Worm (Caenorhabditis elegans) whole organism, mixed stage, embryonic: ENCODE results near the gene hpo-9.

ENCODE experiments used
- M03D4.4 ChIP-seq: sonication (generic microtip); optimal IDR thresholded peaks from 2 replicates; lab custom pipeline; 2017; ENCODE audit warnings: mild to moderate bottlenecking, missing genetic modification characterization, missing compliant biosample characterization
- bed-3 ChIP-seq: fragments of 200-800 bp; sonication (Bioruptor generic); optimal IDR thresholded peaks from 3 replicates; lab custom pipeline; 2018; ENCODE audit warnings: mild to moderate bottlenecking, missing genetic modification characterization, moderate library complexity, missing compliant biosample characterization
- blmp-1 ChIP-seq: fragments of 150-350 bp; optimal IDR thresholded peaks from 2 replicates; lab custom pipeline; 2014; ENCODE audit warnings: missing biosample characterization, missing genetic modification characterization
- ceh-39 ChIP-seq: fragments of 150-350 bp; optimal IDR thresholded peaks from 2 replicates; lab custom pipeline; 2014; ENCODE audit warnings: missing biosample characterization, missing genetic modification characterization
- ceh-43 ChIP-seq: fragments of 200-800 bp; sonication (Bioruptor generic); optimal IDR thresholded peaks from 2 replicates; lab custom pipeline; 2018; ENCODE audit warnings: mild to moderate bottlenecking, missing genetic modification characterization, moderate library complexity, missing compliant biosample characterization
- ces-1 ChIP-seq: fragments of 150-350 bp; optimal IDR thresholded peaks from 2 replicates; lab custom pipeline; 2014; ENCODE audit warnings: missing biosample characterization, missing genetic modification reagents, missing genetic modification characterization
- cnd-1 ChIP-seq: fragments of 200-800 bp; sonication (Bioruptor generic); optimal IDR thresholded peaks from 2 replicates; lab custom pipeline; 2018; ENCODE audit warnings: mild to moderate bottlenecking, missing genetic modification characterization, missing compliant biosample characterization
- drap-1 ChIP-seq: fragments of 200-800 bp; sonication (Bioruptor generic); optimal IDR thresholded peaks from 3 replicates; lab custom pipeline; 2018; ENCODE audit warnings: mild to moderate bottlenecking, missing genetic modification characterization, missing compliant biosample characterization
- elt-1 ChIP-seq: sonication (generic microtip); optimal IDR thresholded peaks from 2 replicates; lab custom pipeline; 2017; ENCODE audit warnings: missing genetic modification characterization, mild to moderate bottlenecking, missing compliant biosample characterization, antibody characterized with exemption, moderate library complexity, borderline replicate concordance; ENCODE audit not compliant: insufficient read depth
- elt-3 ChIP-seq: fragments of 150-350 bp; optimal IDR thresholded peaks from 2 replicates; lab custom pipeline; 2014; ENCODE audit warnings: missing biosample characterization, missing genetic modification characterization
- flh-1 ChIP-seq: fragments of 200-800 bp; sonication (Bioruptor generic); optimal IDR thresholded peaks from 2 replicates; lab custom pipeline; 2018; ENCODE audit warnings: mild to moderate bottlenecking, missing genetic modification characterization, moderate library complexity, missing compliant biosample characterization
- ham-2 ChIP-seq: fragments of 200-800 bp; sonication (Bioruptor generic); optimal IDR thresholded peaks from 2 replicates; lab custom pipeline; 2018; ENCODE audit warnings: mild to moderate bottlenecking, missing genetic modification characterization, missing compliant biosample characterization
- hlh-1 ChIP-seq: fragments of 150-350 bp; optimal IDR thresholded peaks from 2 replicates; lab custom pipeline; 2014; ENCODE audit warnings: missing biosample characterization, missing genetic modification reagents, missing genetic modification characterization
- lin-13 ChIP-seq: fragments of 150-350 bp; optimal IDR thresholded peaks from 2 replicates; lab custom pipeline; 2014; ENCODE audit warnings: missing biosample characterization, missing genetic modification characterization
- lin-32 ChIP-seq: fragments of 200-800 bp; sonication (Bioruptor generic); optimal IDR thresholded peaks from 2 replicates; lab custom pipeline; 2018; ENCODE audit warnings: mild to moderate bottlenecking, missing genetic modification characterization, missing compliant biosample characterization
- lsy-2 ChIP-seq: fragments of 150-350 bp; optimal IDR thresholded peaks from 2 replicates; lab custom pipeline; 2014; ENCODE audit warnings: missing biosample characterization, missing genetic modification characterization
- mab-5 ChIP-seq: fragments of 150-350 bp; optimal IDR thresholded peaks from 2 replicates; lab custom pipeline; 2014; ENCODE audit warnings: missing biosample characterization, missing genetic modification characterization
- mep-1 ChIP-seq: fragments of 150-350 bp; optimal IDR thresholded peaks from 2 replicates; lab custom pipeline; 2017; ENCODE audit warnings: missing biosample characterization, missing genetic modification reagents, missing genetic modification characterization, inconsistent platforms
- mls-2 ChIP-seq: sonication (generic microtip); optimal IDR thresholded peaks from 2 replicates; lab custom pipeline; 2016; ENCODE audit warnings: mild to moderate bottlenecking, missing genetic modification characterization, moderate library complexity, missing compliant biosample characterization
- nhr-12 ChIP-seq: fragments of 150-350 bp; optimal IDR thresholded peaks from 2 replicates; lab custom pipeline; 2014; ENCODE audit warnings: missing biosample characterization, missing genetic modification characterization
- nhr-2 ChIP-seq: fragments of 150-350 bp; optimal IDR thresholded peaks from 2 replicates; lab custom pipeline; 2014; ENCODE audit warnings: missing biosample characterization, missing genetic modification characterization
- nhr-237 ChIP-seq: fragments of 150-350 bp; optimal IDR thresholded peaks from 2 replicates; lab custom pipeline; 2014; ENCODE audit warnings: missing biosample characterization, missing genetic modification characterization
- nhr-28 ChIP-seq: fragments of 150-350 bp; optimal IDR thresholded peaks from 2 replicates; lab custom pipeline; 2014; ENCODE audit warnings: missing biosample characterization, missing genetic modification characterization
- nhr-76 ChIP-seq: sonication (generic microtip); optimal IDR thresholded peaks from 2 replicates; lab custom pipeline; 2017; ENCODE audit warnings: missing biosample characterization, missing genetic modification characterization
- pha-4 ChIP-seq: fragments of 150-350 bp; optimal IDR thresholded peaks from 2 replicates; lab custom pipeline; 2018; ENCODE audit warnings: missing biosample characterization, missing genetic modification reagents, missing genetic modification characterization
- sem-2 ChIP-seq: fragments of 200-800 bp; sonication (Bioruptor generic); optimal IDR thresholded peaks from 2 replicates; lab custom pipeline; 2018; ENCODE audit warnings: mild to moderate bottlenecking, missing genetic modification characterization, missing compliant biosample characterization
- sptf-1 ChIP-seq: sonication (generic microtip); optimal IDR thresholded peaks from 2 replicates; lab custom pipeline; 2017; ENCODE audit warnings: mild to moderate bottlenecking, missing genetic modification characterization, moderate library complexity, missing compliant biosample characterization
- tbx-8 ChIP-seq: fragments of 200-800 bp; sonication (Bioruptor generic); optimal IDR thresholded peaks from 2 replicates; lab custom pipeline; 2018; ENCODE audit warnings: mild to moderate bottlenecking, missing genetic modification characterization, moderate library complexity, missing compliant biosample characterization
- unc-120 ChIP-seq: sonication (generic microtip); optimal IDR thresholded peaks from 2 replicates; lab custom pipeline; 2017; ENCODE audit warnings: missing genetic modification characterization, missing compliant biosample characterization; ENCODE audit not compliant: poor library complexity, severe bottlenecking
- unc-39 ChIP-seq: fragments of 150-350 bp; optimal IDR thresholded peaks from 2 replicates; lab custom pipeline; 2014; ENCODE audit warnings: missing biosample characterization, missing genetic modification characterization
- unc-62 ChIP-seq: fragments of 150-350 bp; optimal IDR thresholded peaks from 2 replicates; lab custom pipeline; 2014; ENCODE audit warnings: missing biosample characterization, missing genetic modification reagents, missing genetic modification characterization
- zip-8 ChIP-seq: fragments of 150-350 bp; optimal IDR thresholded peaks from 2 replicates; lab custom pipeline; 2014; ENCODE audit warnings: missing biosample characterization, missing genetic modification characterization
- ztf-11 ChIP-seq: fragments of 150-350 bp; optimal IDR thresholded peaks from 2 replicates; lab custom pipeline; 2014; ENCODE audit warnings: missing biosample characterization, missing genetic modification characterization

Gene hpo-9

DNA sequence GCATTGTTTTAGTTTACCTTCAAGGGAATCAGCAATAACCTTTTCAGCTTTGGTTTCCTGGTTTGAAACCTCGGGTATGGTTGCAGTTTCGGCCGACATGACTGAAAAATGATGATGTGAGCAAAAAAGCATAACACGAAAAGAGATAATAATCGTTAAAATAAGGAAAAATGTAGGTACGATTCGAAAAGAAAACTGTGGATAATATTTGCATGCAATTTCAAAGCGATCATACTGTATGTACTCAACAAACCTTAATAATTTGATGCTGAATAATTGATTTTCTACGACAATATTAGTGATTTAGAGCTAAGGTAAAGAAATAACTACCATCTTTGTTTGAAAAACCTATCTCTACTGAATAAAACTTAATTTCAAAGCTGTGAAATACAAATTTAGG, 40.9 kb downstream of the hpo-9 start, which contains the start of gene attf-2:
Gene attf-2 (minus strand): TSS at position 101 of the 400 bp plus-strand sequence.
- TF ChIP-seq pha-4 (no peak), lin-13 (no peak), mep-1 (tag; lab: Kevin White, UChicago) (no peak), M03D4.4 (tag; lab: Kevin White, UChicago) (no peak), tbx-8 (no peak), zip-8 (no peak)
- TF ChIP-seq, all 35 proteins: peak for 0

DNA sequence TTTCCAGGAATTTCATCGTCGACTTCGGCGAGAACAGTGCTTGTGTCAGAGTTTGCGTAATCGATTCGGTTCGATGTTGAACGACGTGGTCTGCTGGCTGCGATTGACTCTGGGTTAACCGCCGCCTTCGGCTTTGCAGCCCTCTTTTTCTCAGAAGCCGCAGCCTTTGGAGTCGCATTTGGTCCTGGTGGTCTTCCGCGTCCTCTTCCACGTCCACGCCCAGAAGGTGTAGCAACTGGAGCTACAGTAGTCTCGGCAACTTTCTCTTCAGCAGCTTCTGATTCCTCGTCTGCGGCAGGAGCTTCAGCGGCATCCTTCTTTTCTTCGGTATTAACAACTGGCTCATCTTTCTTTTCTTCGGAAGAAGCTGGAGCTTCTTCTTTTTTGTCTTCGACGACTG, 42.1 kb downstream of the hpo-9 start:
- TF ChIP-seq unc-120 (no peak), nhr-76 (no peak), elt-3 (tag; lab: Kevin White, UChicago) (no peak), unc-39 (no peak), ceh-43 (GFP tag; lab: Kevin White, UChicago) (no peak), ham-2 (GFP tag; lab: Kevin White, UChicago) (no peak), hlh-1 (tag; lab: Kevin White, UChicago) (no peak), lin-13 (no peak), drap-1 (GFP tag; lab: Kevin White, UChicago) (no peak), mab-5 (tag; lab: Kevin White, UChicago) (no peak), pha-4 (no peak), nhr-2 (tag; lab: Kevin White, UChicago) (no peak), blmp-1 (no peak), zip-8 (no peak), ztf-11 (tag; lab: Kevin White, UChicago) (no peak), sem-2 (GFP tag; lab: Kevin White, UChicago) (no peak), mls-2 (tag; lab: Kevin White, UChicago) (no peak), flh-1 (no peak), nhr-237 (tag; lab: Kevin White, UChicago) (no peak)

DNA sequence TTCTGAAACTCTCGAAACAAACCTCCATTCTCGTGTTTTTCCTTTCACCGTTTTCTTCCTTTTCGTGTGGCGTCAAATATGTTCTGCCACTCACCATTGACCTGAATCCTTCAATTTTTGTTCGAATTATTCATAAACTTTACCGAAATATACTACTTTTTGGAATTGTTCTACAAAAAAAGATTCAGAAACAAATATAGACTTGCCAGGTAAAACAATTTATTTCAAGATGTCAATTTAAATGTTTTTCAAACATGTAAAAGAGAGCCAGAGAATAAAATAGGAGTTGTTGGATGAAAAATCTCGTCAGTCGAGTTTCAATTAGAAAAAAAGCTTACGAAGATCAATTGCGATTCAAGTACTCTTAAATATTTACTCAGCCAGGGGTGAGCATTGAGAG, 43.4 kb downstream of the hpo-9 start, which contains the start of gene F09G2.8:
Gene F09G2.8 (minus strand): TSS at position 101 of the 400 bp plus-strand sequence.
- no peak for TF ChIP-seq unc-62 (GFP tag; lab: Kevin White, UChicago)
- TF ChIP-seq sem-2 (GFP tag; lab: Kevin White, UChicago): no peak
- TF ChIP-seq lsy-2 (tag; lab: Kevin White, UChicago): no peak
- TF ChIP-seq hlh-1 (tag; lab: Kevin White, UChicago): no peak
- no peak for TF ChIP-seq ceh-43 (GFP tag; lab: Kevin White, UChicago)
- no peak for TF ChIP-seq sptf-1
- no peak for TF ChIP-seq pha-4
- no peak for TF ChIP-seq nhr-12
- no peak for TF ChIP-seq nhr-28 (tag; lab: Kevin White, UChicago)
- no peak for TF ChIP-seq nhr-237 (tag; lab: Kevin White, UChicago)
- TF ChIP-seq mep-1 (tag; lab: Kevin White, UChicago): no peak
- TF ChIP-seq unc-39: no peak
- no peak for TF ChIP-seq bed-3 (GFP tag; lab: Kevin White, UChicago)
- TF ChIP-seq cnd-1 (tag; lab: Kevin White, UChicago): no peak
- no peak for TF ChIP-seq unc-120
- TF ChIP-seq elt-1 (tag; lab: Kevin White, UChicago): no peak
- no peak for TF ChIP-seq ham-2 (GFP tag; lab: Kevin White, UChicago)
- TF ChIP-seq zip-8: no peak
- TF ChIP-seq lin-13: no peak
- TF ChIP-seq mab-5 (tag; lab: Kevin White, UChicago): no peak
- TF ChIP-seq, all 35 proteins: peak for 0

DNA sequence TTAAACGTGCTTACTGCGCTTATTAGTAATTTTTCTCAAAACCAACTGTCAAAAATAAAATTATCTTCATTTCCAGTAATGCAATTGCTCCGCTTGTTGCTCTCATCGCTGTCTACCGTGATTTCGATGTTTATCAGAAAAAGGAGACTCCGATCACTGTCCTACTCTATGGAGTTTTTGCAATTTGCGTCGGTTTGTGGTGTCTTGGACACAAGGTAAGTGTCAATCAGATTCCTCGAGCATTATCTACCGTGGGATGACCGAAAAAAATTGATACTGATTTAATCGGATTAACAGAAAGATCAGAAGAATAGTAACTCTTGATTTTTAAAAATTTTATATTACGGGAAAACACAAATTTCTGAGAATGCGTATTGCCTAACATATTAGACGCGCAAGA, 49.6 kb downstream of the hpo-9 start:
- TF ChIP-seq cnd-1 (tag; lab: Kevin White, UChicago): no peak
- no peak for TF ChIP-seq pha-4
- no peak for TF ChIP-seq ceh-39
- TF ChIP-seq ztf-11 (tag; lab: Kevin White, UChicago): no peak
- TF ChIP-seq lin-32 (GFP tag; lab: Kevin White, UChicago): no peak
- no peak for TF ChIP-seq ceh-43 (GFP tag; lab: Kevin White, UChicago)
- TF ChIP-seq ces-1 (GFP tag; lab: Kevin White, UChicago): no peak
- TF ChIP-seq unc-39: no peak
- no peak for TF ChIP-seq elt-3 (tag; lab: Kevin White, UChicago)
- TF ChIP-seq tbx-8: no peak
- no peak for TF ChIP-seq nhr-12
- TF ChIP-seq nhr-76: no peak
- TF ChIP-seq elt-1 (tag; lab: Kevin White, UChicago): no peak
- TF ChIP-seq nhr-2 (tag; lab: Kevin White, UChicago): no peak
- TF ChIP-seq bed-3 (GFP tag; lab: Kevin White, UChicago): no peak
- TF ChIP-seq drap-1 (GFP tag; lab: Kevin White, UChicago): no peak
- no peak for TF ChIP-seq flh-1
- TF ChIP-seq sem-2 (GFP tag; lab: Kevin White, UChicago): no peak
